Fruit fly (Drosophila melanogaster) whole organism, prepupa: ENCODE data around the gene ninaA.

Experiments
- Blimp-1 ChIP-seq: fragments of 200-800 bp; sonication (Bioruptor generic); optimal IDR thresholded peaks from 3 replicates; lab custom pipeline; 2017; ENCODE audit warnings: missing biosample characterization, missing genetic modification characterization, mild to moderate bottlenecking, moderate library complexity, missing genetic modification reagents
- CG10669 ChIP-seq: fragments of 200-800 bp; sonication (Bioruptor generic); optimal IDR thresholded peaks from 3 replicates; lab custom pipeline; 2018; ENCODE audit warnings: missing biosample characterization, mild to moderate bottlenecking, missing genetic modification characterization, moderate library complexity
- CG11294 ChIP-seq: fragments of 200-800 bp; sonication (Bioruptor generic); IDR thresholded peaks from 2 replicates; pipeline ENCODE4 v1.3.6; 2022; ENCODE audit warnings: missing biosample characterization, missing genetic modification characterization
- CG11902 ChIP-seq: fragments of 200-800 bp; sonication (Bioruptor generic); optimal IDR thresholded peaks from 3 replicates; lab custom pipeline; 2016; ENCODE audit warnings: missing biosample characterization, missing genetic modification characterization
- CG1621 ChIP-seq: fragments of 200-800 bp; sonication (Bioruptor generic); optimal IDR thresholded peaks from 3 replicates; lab custom pipeline; 2018; ENCODE audit warnings: missing biosample characterization, mild to moderate bottlenecking, missing genetic modification characterization
- CG16779 ChIP-seq: fragments of 200-800 bp; sonication (Bioruptor generic); optimal IDR thresholded peaks from 3 replicates; lab custom pipeline; 2017; ENCODE audit warnings: missing biosample characterization, mild to moderate bottlenecking, missing genetic modification characterization
- CG31627 ChIP-seq: fragments of 200-800 bp; sonication (Bioruptor generic); optimal IDR thresholded peaks from 3 replicates; lab custom pipeline; 2016; ENCODE audit warnings: missing biosample characterization, missing genetic modification characterization
- CG32006 ChIP-seq: fragments of 200-800 bp; sonication (Bioruptor generic); optimal IDR thresholded peaks from 3 replicates; lab custom pipeline; 2017; ENCODE audit warnings: missing biosample characterization, mild to moderate bottlenecking, missing genetic modification characterization
- CG4318 ChIP-seq: fragments of 200-800 bp; sonication (Bioruptor generic); optimal IDR thresholded peaks from 3 replicates; lab custom pipeline; 2017; ENCODE audit warnings: missing biosample characterization, mild to moderate bottlenecking, missing genetic modification characterization
- CG6163 ChIP-seq: fragments of 200-800 bp; sonication (Bioruptor generic); IDR thresholded peaks from 3 replicates; pipeline ENCODE4 v1.3.6; 2022; ENCODE audit warnings: missing biosample characterization, missing genetic modification characterization
- CG6276 ChIP-seq: fragments of 200-800 bp; sonication (Bioruptor generic); optimal IDR thresholded peaks from 2 replicates; lab custom pipeline; 2017; ENCODE audit warnings: missing biosample characterization, mild to moderate bottlenecking, missing genetic modification characterization
- CG6792 ChIP-seq: fragments of 200-800 bp; sonication (Bioruptor generic); optimal IDR thresholded peaks from 3 replicates; lab custom pipeline; 2016; ENCODE audit warnings: missing biosample characterization, missing genetic modification characterization
- CG6808 ChIP-seq: fragments of 200-800 bp; sonication (Bioruptor generic); optimal IDR thresholded peaks from 3 replicates; lab custom pipeline; 2017; ENCODE audit warnings: missing biosample characterization, missing genetic modification characterization, mild to moderate bottlenecking, moderate library complexity, missing genetic modification reagents
- CG7368 ChIP-seq: fragments of 200-800 bp; sonication (Bioruptor generic); optimal IDR thresholded peaks from 3 replicates; lab custom pipeline; 2016; ENCODE audit warnings: missing biosample characterization, missing genetic modification characterization
- CG8119 ChIP-seq: fragments of 200-800 bp; sonication (Bioruptor generic); IDR thresholded peaks from 3 replicates; pipeline ENCODE4 v1.3.6; 2022; ENCODE audit warnings: missing biosample characterization, missing genetic modification characterization
- Eip78C ChIP-seq: fragments of 200-800 bp; sonication (Bioruptor generic); peaks from one replicate; lab custom pipeline; 2016; ENCODE audit warnings: missing biosample characterization, missing genetic modification characterization
- Eip93F ChIP-seq: fragments of 200-800 bp; sonication (Bioruptor generic); optimal IDR thresholded peaks from 2 replicates; lab custom pipeline; 2016; ENCODE audit warnings: missing biosample characterization, mild to moderate bottlenecking, missing genetic modification characterization
- Ets21C ChIP-seq: fragments of 200-800 bp; sonication (Bioruptor generic); optimal IDR thresholded peaks from 3 replicates; lab custom pipeline; 2016; ENCODE audit warnings: missing biosample characterization, missing genetic modification characterization
- Gug ChIP-seq: fragments of 200-800 bp; sonication (Bioruptor generic); IDR thresholded peaks from 2 replicates; pipeline ENCODE4 v1.3.6; 2022; ENCODE audit warnings: missing biosample characterization, missing genetic modification characterization
- Hr38 ChIP-seq: sonication (Bioruptor generic); optimal IDR thresholded peaks from 2 replicates; lab custom pipeline; 2016; ENCODE audit warnings: missing biosample characterization, missing genetic modification characterization
- Met ChIP-seq: fragments of 200-800 bp; sonication (Bioruptor generic); optimal IDR thresholded peaks from 3 replicates; lab custom pipeline; 2016; ENCODE audit warnings: missing biosample characterization, missing genetic modification characterization
- OdsH ChIP-seq: fragments of 200-800 bp; sonication (Bioruptor generic); optimal IDR thresholded peaks from 3 replicates; lab custom pipeline; 2016; ENCODE audit warnings: missing biosample characterization, missing genetic modification characterization
- Sox14 ChIP-seq: fragments of 200-800 bp; sonication (Bioruptor generic); optimal IDR thresholded peaks from 3 replicates; lab custom pipeline; 2016; ENCODE audit warnings: missing biosample characterization, missing genetic modification characterization
- Sox15 ChIP-seq: fragments of 200-800 bp; sonication (Bioruptor generic); optimal IDR thresholded peaks from 3 replicates; lab custom pipeline; 2016; ENCODE audit warnings: missing biosample characterization, missing genetic modification characterization
- achi ChIP-seq: fragments of 200-800 bp; sonication (Bioruptor generic); optimal IDR thresholded peaks from 3 replicates; lab custom pipeline; 2016; ENCODE audit warnings: missing biosample characterization, missing genetic modification characterization
- cyc ChIP-seq: fragments of 200-800 bp; sonication (Bioruptor generic); optimal IDR thresholded peaks from 3 replicates; lab custom pipeline; 2016; ENCODE audit warnings: missing biosample characterization, missing genetic modification characterization
- eg ChIP-seq: fragments of 200-800 bp; sonication (Bioruptor generic); IDR thresholded peaks from 3 replicates; pipeline ENCODE4 v1.3.6; 2022; ENCODE audit warnings: missing biosample characterization, missing genetic modification characterization
- esn ChIP-seq: fragments of 200-800 bp; sonication (Bioruptor generic); optimal IDR thresholded peaks from 2 replicates; lab custom pipeline; 2016; ENCODE audit warnings: missing biosample characterization, mild to moderate bottlenecking, missing genetic modification characterization, moderate library complexity
- fd59A ChIP-seq: fragments of 200-800 bp; sonication (Bioruptor generic); optimal IDR thresholded peaks from 2 replicates; lab custom pipeline; 2017; ENCODE audit warnings: missing biosample characterization, mild to moderate bottlenecking, missing genetic modification characterization, missing genetic modification reagents
- fkh ChIP-seq: fragments of 200-800 bp; sonication (Bioruptor generic); optimal IDR thresholded peaks from 3 replicates; lab custom pipeline; 2017; ENCODE audit warnings: missing biosample characterization, mild to moderate bottlenecking, missing genetic modification characterization, moderate library complexity
- lz ChIP-seq: fragments of 200-800 bp; sonication (Bioruptor generic); optimal IDR thresholded peaks from 3 replicates; lab custom pipeline; 2016; ENCODE audit warnings: missing biosample characterization, missing genetic modification characterization
- net ChIP-seq: fragments of 200-800 bp; sonication (Bioruptor generic); optimal IDR thresholded peaks from 3 replicates; lab custom pipeline; 2016; ENCODE audit warnings: missing biosample characterization, missing genetic modification characterization
- pdm3 ChIP-seq: fragments of 200-800 bp; sonication (Bioruptor generic); optimal IDR thresholded peaks from 3 replicates; lab custom pipeline; 2016; ENCODE audit warnings: missing biosample characterization, missing genetic modification characterization
- salr ChIP-seq, 2 experiments: fragments of 200-800 bp; sonication (Bioruptor generic); optimal IDR thresholded peaks; 3 replicates each; lab custom pipeline; 2016 to 2018; ENCODE audit warnings: missing biosample characterization in 2 of 2, missing genetic modification characterization in 2 of 2, mild to moderate bottlenecking in 1 of 2
- ss ChIP-seq, 2 experiments: fragments of 200-800 bp; sonication (Bioruptor generic); optimal IDR thresholded peaks; 2 replicates in 1 of 2; 3 replicates in 1 of 2; lab custom pipeline; 2017 to 2018; ENCODE audit warnings: mild to moderate bottlenecking in 2 of 2, missing biosample characterization in 2 of 2, missing genetic modification characterization in 2 of 2, moderate library complexity in 1 of 2
- svp ChIP-seq: fragments of 200-800 bp; sonication (Bioruptor generic); peaks from one replicate; lab custom pipeline; 2016; ENCODE audit warnings: missing biosample characterization, missing genetic modification characterization
- topi ChIP-seq: fragments of 200-800 bp; sonication (Bioruptor generic); optimal IDR thresholded peaks from 3 replicates; lab custom pipeline; 2016; ENCODE audit warnings: missing biosample characterization, missing genetic modification characterization
- vri ChIP-seq: fragments of 200-800 bp; sonication (Bioruptor generic); optimal IDR thresholded peaks from 3 replicates; lab custom pipeline; 2016; ENCODE audit warnings: missing biosample characterization, mild to moderate bottlenecking, missing genetic modification characterization

ninaA gene

dm6 chr2L:897124-897523 is 20.0 kb downstream of the ninaA start:
- TF ChIP-seq svp (GFP tag; lab: Kevin White, UChicago) (peak; percentile 24), net (no peak), esn (GFP tag; lab: Kevin White, UChicago) (no peak), fkh (GFP tag; lab: Kevin White, UChicago) (no peak), CG11294 (GFP tag; lab: Robert Waterston, UW) (no peak), Eip78C (GFP tag; lab: Kevin White, UChicago) (no peak), Blimp-1 (GFP tag; lab: Kevin White, UChicago) (no peak), CG4318 (GFP tag; lab: Kevin White, UChicago) (no peak)

dm6 chr2L:898316-898715 is 21.2 kb downstream of the ninaA start, which contains the start of gene Lsp1beta:
Lsp1beta (plus strand) TSS chr2L:898500.
- TF ChIP-seq ss (GFP tag; optimal IDR thresholded peaks at IDR 0.05; lab: Kevin White, UChicago) (no peak), CG11294 (GFP tag; lab: Robert Waterston, UW) (no peak), vri (peak; percentile 16), svp (GFP tag; lab: Kevin White, UChicago) (peak; percentile 97)

dm6 chr2L:901363-901762 is 24.3 kb downstream of the ninaA start:
- TF ChIP-seq CG6163 (GFP tag; lab: Robert Waterston, UW) (peak; percentile 8; the same call in 1 of the 3 replicates), svp (GFP tag; lab: Kevin White, UChicago) (peak; percentile 94), Eip78C (GFP tag; lab: Kevin White, UChicago) (peak; percentile 22), lz (peak; percentile 15), topi (GFP tag; lab: Kevin White, UChicago) (peak; percentile 9), esn (GFP tag; lab: Kevin White, UChicago) (peak; percentile 36), Met (GFP tag; lab: Kevin White, UChicago) (peak; percentile 6), CG31627 (GFP tag; lab: Kevin White, UChicago) (peak; percentile 20), cyc (peak; percentile 3)

- TF ChIP-seq CG11902 (GFP tag; lab: Kevin White, UChicago) (no peak), CG8119 (GFP tag; lab: Robert Waterston, UW) (no peak), salr (GFP tag; optimal IDR thresholded peaks at IDR 0.05; lab: Kevin White, UChicago) (no peak), ss (GFP tag; optimal IDR thresholded peaks at IDR 0.05; lab: Kevin White, UChicago) (no peak), CG6276 (no peak), CG16779 (tag; lab: Kevin White, UChicago) (no peak), cyc (no peak), CG7368 (GFP tag; lab: Kevin White, UChicago) (no peak), Sox15 (GFP tag; lab: Kevin White, UChicago) (no peak), lz (no peak), fd59A (GFP tag; lab: Kevin White, UChicago) (no peak), CG10669 (GFP tag; lab: Kevin White, UChicago) (no peak), eg (GFP tag; lab: Robert Waterston, UW) (no peak)
Observed at dm6 chr2L:903748-904147, 26.6 kb downstream of the ninaA start.

dm6 chr2L:913850-914391 is 36.8 kb downstream of the ninaA start, which contains the start of gene GluRIIC:
GluRIIC (plus strand) TSS chr2L:914086.
- TF ChIP-seq Hr38 (GFP tag; lab: Kevin White, UChicago), result no peak
- no peak for TF ChIP-seq CG6163 (GFP tag; lab: Robert Waterston, UW)
- no peak for TF ChIP-seq Met (GFP tag; lab: Kevin White, UChicago)
- TF ChIP-seq CG32006 (GFP tag; lab: Kevin White, UChicago), result no peak
- TF ChIP-seq pdm3 (GFP tag; lab: Kevin White, UChicago), result no peak
- TF ChIP-seq CG6792 (GFP tag; lab: Kevin White, UChicago), result no peak
- TF ChIP-seq Gug (GFP tag; lab: Robert Waterston, UW), result no peak
- no peak for TF ChIP-seq CG7368 (GFP tag; lab: Kevin White, UChicago)
- TF ChIP-seq Ets21C (GFP tag; lab: Kevin White, UChicago), result no peak
- TF ChIP-seq Eip78C (GFP tag; lab: Kevin White, UChicago), result no peak
- no peak for TF ChIP-seq Sox14 (GFP tag; lab: Kevin White, UChicago)
- no peak for TF ChIP-seq net
- TF ChIP-seq CG1621 (tag; lab: Kevin White, UChicago), result no peak
- TF ChIP-seq achi (GFP tag; lab: Kevin White, UChicago), result no peak
- no peak for TF ChIP-seq CG6808 (GFP tag; lab: Kevin White, UChicago)
- no peak for TF ChIP-seq OdsH (GFP tag; lab: Kevin White, UChicago)
- TF ChIP-seq CG11902 (GFP tag; lab: Kevin White, UChicago), result no peak
- no peak for TF ChIP-seq ss (GFP tag; optimal IDR thresholded peaks at IDR 0.05; lab: Kevin White, UChicago)
- no peak for TF ChIP-seq Eip93F (GFP tag; lab: Kevin White, UChicago)
